Worm (Caenorhabditis elegans) whole organism, L2 larva: ENCODE data around the gene H10E21.4.

Source experiments
- C34F6.9 ChIP-seq: fragments of 150-350 bp; optimal IDR thresholded peaks from 2 replicates; lab custom pipeline; 2014; ENCODE audit warnings: missing biosample characterization, missing genetic modification characterization
- F13H6.1 ChIP-seq: sonication (generic microtip); optimal IDR thresholded peaks from 2 replicates; lab custom pipeline; 2016; ENCODE audit warnings: missing genetic modification characterization, missing compliant biosample characterization
- R02D3.7 ChIP-seq: fragments of 150-350 bp; optimal IDR thresholded peaks from 2 replicates; lab custom pipeline; 2014; ENCODE audit warnings: missing biosample characterization, missing genetic modification characterization
- ZK546.5 ChIP-seq: sonication (generic microtip); optimal IDR thresholded peaks from 2 replicates; lab custom pipeline; 2017; ENCODE audit warnings: missing biosample characterization, missing genetic modification characterization
- alr-1 ChIP-seq: fragments of 150-350 bp; optimal IDR thresholded peaks from 2 replicates; lab custom pipeline; 2014; ENCODE audit warnings: missing biosample characterization, missing genetic modification characterization
- aly-2 ChIP-seq: fragments of 150-350 bp; optimal IDR thresholded peaks from 2 replicates; lab custom pipeline; 2014; ENCODE audit warnings: missing biosample characterization, missing genetic modification characterization
- ama-1 ChIP-seq: fragments of 150-350 bp; optimal IDR thresholded peaks from 2 replicates; lab custom pipeline; 2018; ENCODE audit warnings: inconsistent platforms
- blmp-1 ChIP-seq: sonication (generic microtip); optimal IDR thresholded peaks from 2 replicates; lab custom pipeline; 2017; ENCODE audit warnings: missing genetic modification characterization, mild to moderate bottlenecking, missing compliant biosample characterization, antibody characterized with exemption, moderate library complexity; ENCODE audit not compliant: insufficient read depth
- ceh-16 ChIP-seq: fragments of 150-350 bp; optimal IDR thresholded peaks from 2 replicates; lab custom pipeline; 2014; ENCODE audit warnings: missing biosample characterization, missing genetic modification characterization
- ceh-82 ChIP-seq: fragments of 150-350 bp; optimal IDR thresholded peaks from 2 replicates; lab custom pipeline; 2014; ENCODE audit warnings: missing biosample characterization, missing genetic modification characterization
- crh-2 ChIP-seq: sonication (generic microtip); optimal IDR thresholded peaks from 2 replicates; lab custom pipeline; 2017; ENCODE audit warnings: missing biosample characterization, missing genetic modification characterization
- dmd-4 ChIP-seq: sonication (generic microtip); optimal IDR thresholded peaks from 2 replicates; lab custom pipeline; 2017; ENCODE audit warnings: missing biosample characterization, missing genetic modification characterization
- elt-3 ChIP-seq: sonication (generic microtip); optimal IDR thresholded peaks from 2 replicates; lab custom pipeline; 2017; ENCODE audit warnings: missing biosample characterization, missing genetic modification characterization
- fos-1 ChIP-seq: fragments of 150-350 bp; optimal IDR thresholded peaks from 2 replicates; lab custom pipeline; 2014; ENCODE audit warnings: missing biosample characterization, missing genetic modification characterization
- gmeb-1 ChIP-seq: fragments of 150-350 bp; optimal IDR thresholded peaks from 2 replicates; lab custom pipeline; 2014; ENCODE audit warnings: missing biosample characterization, missing genetic modification characterization
- lin-11 ChIP-seq: fragments of 150-350 bp; sonication (generic microtip); optimal IDR thresholded peaks from 2 replicates; lab custom pipeline; 2014; ENCODE audit warnings: missing biosample characterization, missing genetic modification characterization, inconsistent platforms, mixed read lengths
- lsy-2 ChIP-seq, 2 experiments: fragments of 150-350 bp in 1 of 2; sonication (generic microtip) in 1 of 2; optimal IDR thresholded peaks; 2 replicates each; lab custom pipeline; 2014 to 2017; ENCODE audit warnings: missing biosample characterization in 2 of 2, missing genetic modification characterization in 2 of 2
- mbf-1 ChIP-seq: sonication (generic microtip); optimal IDR thresholded peaks from 2 replicates; lab custom pipeline; 2017; ENCODE audit warnings: missing biosample characterization, missing genetic modification characterization
- mdl-1 ChIP-seq, 2 experiments: fragments of 150-350 bp in 1 of 2; sonication (generic microtip) in 1 of 2; optimal IDR thresholded peaks; 2 replicates each; lab custom pipeline; 2017; ENCODE audit warnings: missing biosample characterization in 2 of 2, missing genetic modification characterization in 2 of 2
- nhr-10 ChIP-seq: sonication (generic microtip); optimal IDR thresholded peaks from 2 replicates; lab custom pipeline; 2017; ENCODE audit warnings: missing biosample characterization, missing genetic modification characterization
- nhr-129 ChIP-seq: fragments of 150-350 bp; optimal IDR thresholded peaks from 2 replicates; lab custom pipeline; 2014; ENCODE audit warnings: missing biosample characterization, missing genetic modification characterization
- nhr-21 ChIP-seq: fragments of 150-350 bp; optimal IDR thresholded peaks from 2 replicates; lab custom pipeline; 2014; ENCODE audit warnings: missing biosample characterization, missing genetic modification characterization
- nhr-23 ChIP-seq: fragments of 150-350 bp; optimal IDR thresholded peaks from 2 replicates; lab custom pipeline; 2014; ENCODE audit warnings: missing biosample characterization, missing genetic modification reagents, missing genetic modification characterization
- nhr-25 ChIP-seq: fragments of 150-350 bp; sonication (generic microtip); optimal IDR thresholded peaks from 3 replicates; lab custom pipeline; 2014; ENCODE audit warnings: missing biosample characterization, missing genetic modification characterization
- nhr-6 ChIP-seq: fragments of 150-350 bp; optimal IDR thresholded peaks from 2 replicates; lab custom pipeline; 2014; ENCODE audit warnings: missing biosample characterization, missing genetic modification characterization
- skn-1 ChIP-seq: sonication (generic microtip); optimal IDR thresholded peaks from 2 replicates; lab custom pipeline; 2017; ENCODE audit warnings: missing biosample characterization, missing genetic modification characterization
- sma-3 ChIP-seq: sonication (generic microtip); optimal IDR thresholded peaks from 2 replicates; lab custom pipeline; 2016; ENCODE audit warnings: missing genetic modification reagents, missing genetic modification characterization, missing compliant biosample characterization
- sma-9 ChIP-seq, 2 experiments: fragments of 150-350 bp in 1 of 2; sonication (generic microtip) in 1 of 2; optimal IDR thresholded peaks; 2 replicates each; lab custom pipeline; 2014 to 2016; ENCODE audit warnings: missing genetic modification characterization in 2 of 2, mild to moderate bottlenecking in 1 of 2, missing biosample characterization in 1 of 2, missing compliant biosample characterization in 1 of 2, missing genetic modification reagents in 1 of 2, moderate library complexity in 1 of 2
- unc-39 ChIP-seq: fragments of 150-350 bp; optimal IDR thresholded peaks from 2 replicates; lab custom pipeline; 2014; ENCODE audit warnings: missing biosample characterization, missing genetic modification characterization
- unc-55 ChIP-seq: fragments of 150-350 bp; sonication (generic microtip); optimal IDR thresholded peaks from 3 replicates; lab custom pipeline; 2014; ENCODE audit warnings: missing biosample characterization, missing genetic modification reagents, missing genetic modification characterization
- unc-62 ChIP-seq: fragments of 150-350 bp; optimal IDR thresholded peaks from 2 replicates; lab custom pipeline; 2014; ENCODE audit warnings: missing biosample characterization, missing genetic modification reagents, missing genetic modification characterization
- zag-1 ChIP-seq: fragments of 150-350 bp; optimal IDR thresholded peaks from 2 replicates; lab custom pipeline; 2014; ENCODE audit warnings: missing biosample characterization, missing genetic modification characterization
- ztf-1 ChIP-seq: fragments of 200-800 bp; sonication (Bioruptor generic); conservative IDR thresholded peaks from 2 replicates; pipeline ENCODE4 v1.3.6; 2022; ENCODE audit warnings: missing genetic modification characterization, missing compliant biosample characterization

H10E21.4 gene

ce11 chrIII:23862-24261, 4.4 kb upstream of the H10E21.4 start, which contains the start of gene H10E21.5:
Gene H10E21.5 (minus strand): TSS chrIII:23962.
- no peak for TF ChIP-seq skn-1 (tag; lab: Kevin White, UChicago)
- no peak for TF ChIP-seq ama-1 (lab: Kevin White, UChicago)
- no peak for TF ChIP-seq blmp-1 (tag; lab: Kevin White, UChicago)
- TF ChIP-seq nhr-10 (tag; lab: Kevin White, UChicago) = no peak
- no peak for TF ChIP-seq dmd-4 (tag; lab: Kevin White, UChicago)
- no peak for TF ChIP-seq nhr-25 (tag; lab: Kevin White, UChicago)
- TF ChIP-seq ZK546.5 (tag; lab: Kevin White, UChicago) = no peak
- TF ChIP-seq nhr-23 (tag; lab: Kevin White, UChicago) = no peak
- TF ChIP-seq ztf-1 (GFP tag; lab: Robert Waterston, UW) = no peak
- no peak for TF ChIP-seq unc-39
- TF ChIP-seq, all 48 proteins: peak for 0

ce11 chrIII:21276-21675, 1.8 kb upstream of the H10E21.4 start:
- no peak for TF ChIP-seq nhr-129 (tag; lab: Kevin White, UChicago)
- TF ChIP-seq ama-1 (lab: Kevin White, UChicago) = no peak
- no peak for TF ChIP-seq nhr-21
- no peak for TF ChIP-seq nhr-25 (tag; lab: Kevin White, UChicago)
- no peak for TF ChIP-seq C34F6.9
- no peak for TF ChIP-seq lsy-2 (tag; optimal IDR thresholded peaks at IDR 0.05; lab: Kevin White, UChicago)
- no peak for TF ChIP-seq zag-1 (tag; lab: Kevin White, UChicago)
- TF ChIP-seq lin-11 (tag; lab: Kevin White, UChicago) = no peak

- TF ChIP-seq ama-1 (lab: Kevin White, UChicago) (no peak), unc-55 (no peak), elt-3 (tag; lab: Kevin White, UChicago) (no peak), aly-2 (no peak), R02D3.7 (tag; lab: Kevin White, UChicago) (no peak), nhr-25 (tag; lab: Kevin White, UChicago) (no peak), mbf-1 (tag; lab: Kevin White, UChicago) (no peak), F13H6.1 (tag; lab: Kevin White, UChicago) (no peak), fos-1 (tag; lab: Kevin White, UChicago) (no peak), alr-1 (tag; lab: Kevin White, UChicago) (no peak)
- TF ChIP-seq, all 48 proteins: peak for 0
Observed at ce11 chrIII:17558-17957, 1.9 kb downstream of the H10E21.4 start.

- TF ChIP-seq elt-3 (tag; lab: Kevin White, UChicago) = no peak
- TF ChIP-seq unc-55 = no peak
- no peak for TF ChIP-seq ama-1 (lab: Kevin White, UChicago)
Observed at ce11 chrIII:16797-17196, 2.7 kb downstream of the H10E21.4 start.

- TF ChIP-seq nhr-6 (tag; lab: Kevin White, UChicago) (no peak), aly-2 (no peak), crh-2 (tag; lab: Kevin White, UChicago) (peak; percentile 60), nhr-23 (tag; lab: Kevin White, UChicago) (no peak), fos-1 (tag; lab: Kevin White, UChicago) (peak; percentile 95), sma-3 (GFP tag; lab: Kevin White, UChicago) (peak; percentile 31), elt-3 (tag; lab: Kevin White, UChicago) (no peak), unc-62 (GFP tag; lab: Kevin White, UChicago) (no peak), nhr-25 (tag; lab: Kevin White, UChicago) (peak; percentile 59), sma-9 (GFP tag; optimal IDR thresholded peaks at IDR 0.05; lab: Kevin White, UChicago) (peak; percentile 17), sma-9 (tag; optimal IDR thresholded peaks at IDR 0.05; lab: Kevin White, UChicago) (no peak), F13H6.1 (tag; lab: Kevin White, UChicago) (no peak), gmeb-1 (peak; percentile 50)
Observed at ce11 chrIII:15224-15822, 4.2 kb downstream of the H10E21.4 start, which contains the start of gene H10E21.1. Gene H10E21.1 (plus strand): TSS chrIII:15772.

- TF ChIP-seq sma-3 (GFP tag; lab: Kevin White, UChicago) (peak; percentile 32), mdl-1 (tag; optimal IDR thresholded peaks at IDR 0.05; lab: Kevin White, UChicago) (no peak), ceh-82 (tag; lab: Kevin White, UChicago) (no peak), lsy-2 (tag; optimal IDR thresholded peaks at IDR 0.05; lab: Kevin White, UChicago) (no peak), fos-1 (tag; lab: Kevin White, UChicago) (peak; percentile 78), crh-2 (tag; lab: Kevin White, UChicago) (peak; percentile 67), nhr-6 (tag; lab: Kevin White, UChicago) (no peak), gmeb-1 (no peak), sma-9 (GFP tag; optimal IDR thresholded peaks at IDR 0.05; lab: Kevin White, UChicago) (peak; percentile 63), sma-9 (tag; optimal IDR thresholded peaks at IDR 0.05; lab: Kevin White, UChicago) (no peak), ceh-16 (tag; lab: Kevin White, UChicago) (no peak), ztf-1 (GFP tag; lab: Robert Waterston, UW) (no peak), C34F6.9 (no peak)
Observed at ce11 chrIII:14671-15070, 4.8 kb downstream of the H10E21.4 start, which contains the start of gene nhr-80. Gene nhr-80 (minus strand): TSS chrIII:14869.
